Fruit fly (Drosophila melanogaster): Measurements from ENCODE around the gene CG4789.

CG4789 gene

DNA sequence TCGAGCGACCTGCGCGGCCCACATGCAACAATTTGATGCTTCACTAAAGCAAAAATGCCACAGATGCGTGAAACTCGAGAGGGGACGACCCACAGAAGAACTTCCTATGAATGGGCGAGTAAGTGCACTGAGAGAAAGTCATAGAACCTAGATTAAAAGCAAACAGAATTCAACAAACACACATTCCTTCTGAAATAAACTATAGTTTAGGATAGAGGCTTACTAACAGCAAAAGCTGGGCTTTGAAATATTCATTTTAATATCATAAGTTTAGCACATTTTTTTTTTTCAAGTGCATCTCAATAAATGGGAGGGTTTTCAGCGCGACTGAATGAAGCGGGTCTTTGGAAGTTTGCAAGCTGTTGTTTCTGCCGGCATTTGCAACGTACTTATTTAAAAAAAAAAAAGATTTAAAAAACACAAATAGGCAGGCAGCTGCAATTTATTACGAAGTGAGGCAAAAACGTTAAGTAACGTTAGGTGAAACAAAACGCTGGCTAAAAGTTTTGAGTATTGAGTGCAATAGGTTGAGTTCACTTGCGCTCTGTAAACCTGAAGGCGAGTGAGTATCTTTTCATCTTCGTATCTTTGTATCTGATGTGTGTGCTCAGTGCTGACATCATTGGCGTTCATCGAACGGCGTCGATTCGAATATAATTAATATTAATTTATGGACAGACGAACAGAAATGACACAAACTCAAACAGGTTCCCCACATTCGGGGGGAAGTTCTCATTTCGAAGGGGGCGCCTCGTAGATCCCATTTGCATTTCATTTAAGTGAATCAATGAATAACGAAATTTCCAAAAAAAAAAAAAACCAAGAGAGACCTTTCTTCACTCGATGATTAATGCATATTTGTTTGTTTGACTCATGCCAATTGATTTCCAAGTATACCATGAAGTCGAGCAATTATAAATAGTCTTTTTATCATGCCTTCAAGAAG lies 27.6 kb upstream of the CG4789 start (continued):
- TF ChIP-seq pb (GFP tag; optimal IDR thresholded peaks at IDR 0.05), result peak; percentile 49
- peak; percentile 68 for TF ChIP-seq CG10366 (GFP tag; IDR thresholded peaks at IDR 0.05)
- TF ChIP-seq ara (GFP tag; IDR thresholded peaks at IDR 0.05), result peak; percentile 85
- TF ChIP-seq CG13424 (tag; optimal IDR thresholded peaks at IDR 0.05), result peak; percentile 51
- no peak for TF ChIP-seq CG11723 (GFP tag; optimal IDR thresholded peaks at IDR 0.05)
- TF ChIP-seq CG33557 (GFP tag; optimal IDR thresholded peaks at IDR 0.05), result no peak
- peak; percentile 67; the same call in 2 of the 4 replicates for TF ChIP-seq chinmo (GFP tag; IDR thresholded peaks at IDR 0.05; ENCODE audit: partially characterized antibody)
- no peak for TF ChIP-seq CG12769 (tag; optimal IDR thresholded peaks at IDR 0.05)
- TF ChIP-seq Mrtf (GFP tag; IDR thresholded peaks at IDR 0.05), result 0 out of 3 replicates have a peak, but pooled peaks have one; percentile 16
- peak; percentile 72 for TF ChIP-seq CG4424 (GFP tag; optimal IDR thresholded peaks at IDR 0.05)
- TF ChIP-seq chm (GFP tag; IDR thresholded peaks at IDR 0.05), result peak; percentile 81; the same call in 1 of the 2 replicates
- TF ChIP-seq Kr (GFP tag; optimal IDR thresholded peaks at IDR 0.05), result no peak
- TF ChIP-seq chif (GFP tag; optimal IDR thresholded peaks at IDR 0.05), result peak; percentile 30 to 55
- TF ChIP-seq nmo (GFP tag; optimal IDR thresholded peaks at IDR 0.05), result peak; percentile 69
- peak; percentile 60 to 66 for TF ChIP-seq Pdp1 (GFP tag; optimal IDR thresholded peaks at IDR 0.05)
- TF ChIP-seq zfh1 (GFP tag; IDR thresholded peaks at IDR 0.05), result peak; percentile 89
- peak; percentile 38 for TF ChIP-seq Xbp1 (GFP tag; optimal IDR thresholded peaks at IDR 0.05)
- no peak for TF ChIP-seq CG12942 (GFP tag; optimal IDR thresholded peaks at IDR 0.05)
- no peak for TF ChIP-seq nerfin-2 (GFP tag; IDR thresholded peaks at IDR 0.05; ENCODE audit: partially characterized antibody)
- TF ChIP-seq Rx (GFP tag; IDR thresholded peaks at IDR 0.05), result peak; percentile 70
- peak; percentile 59 for TF ChIP-seq gem (tag; optimal IDR thresholded peaks at IDR 0.05)
- TF ChIP-seq crol (GFP tag; IDR thresholded peaks at IDR 0.05), result peak; percentile 27; the same call in 1 of the 2 replicates
- TF ChIP-seq H2.0 (GFP tag; IDR thresholded peaks at IDR 0.05), result peak; percentile 53; the same call in 1 of the 2 replicates
- peak; percentile 74; the same call in 2 of the 3 replicates for TF ChIP-seq Optix (GFP tag; IDR thresholded peaks at IDR 0.05)
- TF ChIP-seq Hr78 (GFP tag; optimal IDR thresholded peaks at IDR 0.05), result peak in 1 of 2 experiments; percentile 29
- TF ChIP-seq CG11695 (GFP tag; IDR thresholded peaks at IDR 0.05), result peak; percentile 65; the same call in 1 of the 3 replicates
- no peak for TF ChIP-seq C15 (GFP tag; IDR thresholded peaks at IDR 0.05)
- peak; percentile 73 for TF ChIP-seq E2f1 (GFP tag; IDR thresholded peaks at IDR 0.05)
- no peak for TF ChIP-seq Scr (GFP tag; IDR thresholded peaks at IDR 0.05; ENCODE audit: partially characterized antibody)
- TF ChIP-seq eve (GFP tag; optimal IDR thresholded peaks at IDR 0.05), result peak; percentile 1 to 62
- peak; percentile 65 for TF ChIP-seq pum (GFP tag; optimal IDR thresholded peaks at IDR 0.05)
- peak; percentile 35; the same call in 2 of the 3 replicates for TF ChIP-seq Aef1 (GFP tag; IDR thresholded peaks at IDR 0.05)
- TF ChIP-seq Dfd (GFP tag; optimal IDR thresholded peaks at IDR 0.05), result no peak
- peak; percentile 10 for TF ChIP-seq Ets97D (GFP tag; optimal IDR thresholded peaks at IDR 0.05)
- TF ChIP-seq CG13624 (GFP tag; optimal IDR thresholded peaks at IDR 0.05), result peak; percentile 52
- TF ChIP-seq crc (GFP tag; optimal IDR thresholded peaks at IDR 0.05), result no peak
- peak; percentile 34 for TF ChIP-seq CG10654 (GFP tag; optimal IDR thresholded peaks at IDR 0.05)
- TF ChIP-seq CG4360 (GFP tag; IDR thresholded peaks at IDR 0.05), result peak; percentile 50; the same call in 1 of the 2 replicates
- no peak for TF ChIP-seq Hey (tag; optimal IDR thresholded peaks at IDR 0.05)
- peak; percentile 46 for TF ChIP-seq CG30431 (GFP tag; optimal IDR thresholded peaks at IDR 0.05)
- peak; percentile 55 for TF ChIP-seq Six4 (GFP tag; optimal IDR thresholded peaks at IDR 0.05)
- peak; percentile 76 for TF ChIP-seq H15 (GFP tag; IDR thresholded peaks at IDR 0.05)
- peak in 1 of 2 experiments; percentile 24 for TF ChIP-seq Hr51 (GFP tag; optimal IDR thresholded peaks at IDR 0.05)
- peak; percentile 58 for TF ChIP-seq CG31441 (GFP tag; IDR thresholded peaks at IDR 0.05)
- peak; percentile 80 for TF ChIP-seq CG10979 (tag; optimal IDR thresholded peaks at IDR 0.05)
- peak in 1 of 3 experiments; percentile 32 for TF ChIP-seq lola (GFP tag; optimal IDR thresholded peaks at IDR 0.05)
- TF ChIP-seq Dek (tag; optimal IDR thresholded peaks at IDR 0.05), result no peak

All from whole organism, embryonic.